Fruit fly (Drosophila melanogaster): ENCODE data around the gene CG13300.
A peak's percentile ranks its signal among the peaks of the same experiment; 100 is the strongest.

- TF ChIP-seq CG6276 (GFP tag; optimal IDR thresholded peaks at IDR 0.05) (peak; percentile 4), CG11294 (GFP tag; IDR thresholded peaks at IDR 0.05) (no peak), Smox (GFP tag; optimal IDR thresholded peaks at IDR 0.05) (peak; percentile 13), salr (GFP tag; optimal IDR thresholded peaks at IDR 0.05) (no peak), CG6792 (GFP tag; optimal IDR thresholded peaks at IDR 0.05) (peak; percentile 37), CG16779 (tag; optimal IDR thresholded peaks at IDR 0.05) (no peak), CG8632 (GFP tag; optimal IDR thresholded peaks at IDR 0.05) (no peak), fkh (GFP tag; optimal IDR thresholded peaks at IDR 0.05) (no peak)
Measured at dm6 chr3L:6371406-6371805, 19.2 kb upstream of the CG13300 start.
